Fruit fly (Drosophila melanogaster): ENCODE measurements around the gene f.
A peak's percentile ranks its signal among the peaks of the same experiment; 100 is the strongest.

Gene f

DNA sequence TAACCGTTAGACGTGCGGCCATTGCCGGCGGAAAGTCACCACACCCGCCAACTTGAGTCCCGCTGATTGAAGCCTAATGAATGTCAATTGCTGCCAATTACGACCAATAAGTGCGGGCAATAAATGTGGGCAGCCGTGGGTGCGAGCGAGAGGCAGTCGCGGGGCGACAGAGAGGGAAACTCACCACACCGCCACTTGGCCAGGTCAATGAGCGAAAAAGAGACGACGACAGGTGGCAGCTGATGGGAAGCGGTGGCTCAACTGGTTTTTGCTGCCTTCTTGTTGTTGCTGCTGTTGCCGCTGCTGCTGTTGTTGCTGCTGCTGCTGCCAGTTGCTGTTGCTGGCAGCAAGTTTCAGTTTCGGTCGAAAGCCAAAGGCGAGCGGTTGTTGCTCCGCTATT is 81.5 kb downstream of the f start, which contains the start of gene B-H2 (continued):
- no peak for TF ChIP-seq CG2120 (GFP tag; optimal IDR thresholded peaks at IDR 0.05)
- TF ChIP-seq nerfin-1 (tag; optimal IDR thresholded peaks at IDR 0.05), result no peak
- no peak for TF ChIP-seq CG11398 (GFP tag; optimal IDR thresholded peaks at IDR 0.05)
- TF ChIP-seq vvl (GFP tag; IDR thresholded peaks at IDR 0.05), result 0 out of 2 replicates have a peak, but pooled peaks have one; percentile 19
- TF ChIP-seq HmgZ (tag; optimal IDR thresholded peaks at IDR 0.05), result no peak
- no peak for TF ChIP-seq tna (GFP tag; IDR thresholded peaks at IDR 0.05; ENCODE audit: partially characterized antibody)
- TF ChIP-seq crc (GFP tag; optimal IDR thresholded peaks at IDR 0.05), result no peak
- no peak for TF ChIP-seq HLH54F (GFP tag; optimal IDR thresholded peaks at IDR 0.05)
- no peak for TF ChIP-seq wek (GFP tag; optimal IDR thresholded peaks at IDR 0.05)
- TF ChIP-seq CG31365 (tag; optimal IDR thresholded peaks at IDR 0.05), result no peak
- TF ChIP-seq pita (GFP tag; optimal IDR thresholded peaks at IDR 0.05), result no peak
- TF ChIP-seq CG10321 (GFP tag; IDR thresholded peaks at IDR 0.05), result peak; percentile 91
- no peak for TF ChIP-seq btn (GFP tag; optimal IDR thresholded peaks at IDR 0.05)
- no peak for TF ChIP-seq chn (GFP tag; optimal IDR thresholded peaks at IDR 0.05)
- peak; percentile 19 for TF ChIP-seq Abd-B (GFP tag; optimal IDR thresholded peaks at IDR 0.05)
- no peak for TF ChIP-seq CG32532 (GFP tag; IDR thresholded peaks at IDR 0.05)
- no peak for TF ChIP-seq bigmax (GFP tag; optimal IDR thresholded peaks at IDR 0.05)
- TF ChIP-seq bowl (GFP tag; IDR thresholded peaks at IDR 0.05), result no peak
- peak; percentile 95 for TF ChIP-seq Nf-YC (tag; optimal IDR thresholded peaks at IDR 0.05)
- TF ChIP-seq ranshi (GFP tag; IDR thresholded peaks at IDR 0.05), result no peak
- no peak for TF ChIP-seq HLH4C (GFP tag; IDR thresholded peaks at IDR 0.05; ENCODE audit: partially characterized antibody)
- no peak for TF ChIP-seq trh (GFP tag; optimal IDR thresholded peaks at IDR 0.05)
- TF ChIP-seq gem (tag; optimal IDR thresholded peaks at IDR 0.05), result no peak
- TF ChIP-seq oc (tag; optimal IDR thresholded peaks at IDR 0.05), result no peak
- no peak for TF ChIP-seq sens (GFP tag)
- TF ChIP-seq BEAF-32 (GFP tag; optimal IDR thresholded peaks at IDR 0.05), result no peak
- TF ChIP-seq CG13287 (GFP tag; IDR thresholded peaks at IDR 0.05; ENCODE audit: partially characterized antibody), result no peak
- TF ChIP-seq otp (GFP tag; IDR thresholded peaks at IDR 0.05), result 0 out of 3 replicates have a peak, but pooled peaks have one; percentile 46
- TF ChIP-seq CG9437 (GFP tag; optimal IDR thresholded peaks at IDR 0.05), result no peak
- TF ChIP-seq CG10209 (GFP tag; optimal IDR thresholded peaks at IDR 0.05), result no peak
- TF ChIP-seq CG32767 (GFP tag; IDR thresholded peaks at IDR 0.05), result no peak
- TF ChIP-seq Jarid2 (GFP tag; optimal IDR thresholded peaks at IDR 0.05), result peak; percentile 70
- no peak for TF ChIP-seq Atf-2 (GFP tag; optimal IDR thresholded peaks at IDR 0.05)
- TF ChIP-seq Vsx1 (GFP tag; optimal IDR thresholded peaks at IDR 0.05), result peak; percentile 58
- no peak for TF ChIP-seq disco-r (GFP tag; optimal IDR thresholded peaks at IDR 0.05)
- no peak for TF ChIP-seq CG14860 (GFP tag; IDR thresholded peaks at IDR 0.05; ENCODE audit: partially characterized antibody)
- TF ChIP-seq Dip2 (GFP tag; IDR thresholded peaks at IDR 0.05), result no peak
- no peak for TF ChIP-seq H15 (GFP tag; IDR thresholded peaks at IDR 0.05)
- TF ChIP-seq Hand (GFP tag; optimal IDR thresholded peaks at IDR 0.05), result no peak
- no peak for TF ChIP-seq p53 (GFP tag; optimal IDR thresholded peaks at IDR 0.05)
- no peak for TF ChIP-seq CG9817 (tag; optimal IDR thresholded peaks at IDR 0.05)
- no peak for TF ChIP-seq CG17612 (GFP tag; IDR thresholded peaks at IDR 0.05)
- TF ChIP-seq fd64A (GFP tag; optimal IDR thresholded peaks at IDR 0.05), result no peak
- TF ChIP-seq gcm (GFP tag; optimal IDR thresholded peaks at IDR 0.05), result peak; percentile 72
- no peak for TF ChIP-seq CG12942 (GFP tag; optimal IDR thresholded peaks at IDR 0.05)
- TF ChIP-seq crol (GFP tag; IDR thresholded peaks at IDR 0.05), result 0 out of 2 replicates have a peak, but pooled peaks have one; percentile 22
- no peak for TF ChIP-seq CG17568 (GFP tag; optimal IDR thresholded peaks at IDR 0.05)
- TF ChIP-seq Bteb2 (GFP tag; optimal IDR thresholded peaks at IDR 0.05), result no peak
- TF ChIP-seq jing (GFP tag; optimal IDR thresholded peaks at IDR 0.05), result no peak
- TF ChIP-seq ttk (GFP tag; IDR thresholded peaks at IDR 0.05), result no peak
- no peak for TF ChIP-seq CG18476 (GFP tag; optimal IDR thresholded peaks at IDR 0.05)
- no peak for TF ChIP-seq ken (GFP tag; IDR thresholded peaks at IDR 0.05)

Measured in whole organism, embryonic.